Worm (Caenorhabditis elegans) whole organism, L1 larva: ENCODE measurements around the gene srh-308.

Source experiments
- C04F5.9 ChIP-seq: sonication (generic microtip); optimal IDR thresholded peaks from 2 replicates; lab custom pipeline; 2016; ENCODE audit warnings: missing genetic modification characterization, missing compliant biosample characterization
- Y116A8C.19 ChIP-seq: sonication (generic microtip); optimal IDR thresholded peaks from 2 replicates; lab custom pipeline; 2016; ENCODE audit warnings: missing compliant biosample characterization, missing genetic modification characterization, borderline replicate concordance
- aha-1 ChIP-seq: fragments of 150-350 bp; optimal IDR thresholded peaks from 2 replicates; lab custom pipeline; 2014; ENCODE audit warnings: missing biosample characterization, missing genetic modification characterization
- alr-1 ChIP-seq: fragments of 200-800 bp; sonication (Bioruptor generic); optimal IDR thresholded peaks from 2 replicates; lab custom pipeline; 2018; ENCODE audit warnings: borderline replicate concordance, mild to moderate bottlenecking, missing genetic modification characterization, missing compliant biosample characterization
- aly-2 ChIP-seq: fragments of 150-350 bp; optimal IDR thresholded peaks from 2 replicates; lab custom pipeline; 2014; ENCODE audit warnings: missing biosample characterization, missing genetic modification characterization
- blmp-1 ChIP-seq: fragments of 150-350 bp; optimal IDR thresholded peaks from 2 replicates; lab custom pipeline; 2014; ENCODE audit warnings: missing biosample characterization, missing genetic modification characterization
- ceh-8 ChIP-seq: fragments of 200-800 bp; sonication (Bioruptor generic); optimal IDR thresholded peaks from 2 replicates; lab custom pipeline; 2018; ENCODE audit warnings: mild to moderate bottlenecking, missing genetic modification characterization, moderate library complexity, missing compliant biosample characterization
- ceh-88 ChIP-seq: fragments of 200-800 bp; sonication (Bioruptor generic); IDR thresholded peaks from 2 replicates; pipeline ENCODE4 v1.3.6; 2022; ENCODE audit warnings: missing genetic modification characterization, missing compliant biosample characterization
- dsc-1 ChIP-seq: sonication (generic microtip); optimal IDR thresholded peaks from 2 replicates; lab custom pipeline; 2016; ENCODE audit warnings: mild to moderate bottlenecking, missing genetic modification characterization, missing compliant biosample characterization
- efl-1 ChIP-seq, 4 experiments: fragments of 150-350 bp; optimal IDR thresholded peaks in 3 of 4; peaks in 1 of 4; 1 replicate in 1 of 4; 2 replicates in 3 of 4; lab custom pipeline; 2014; ENCODE audit warnings: missing biosample characterization in 2 of 4, missing genetic modification characterization in 2 of 4, missing genetic modification reagents in 2 of 4
- ets-5 ChIP-seq: fragments of 200-800 bp; sonication (Bioruptor generic); IDR thresholded peaks from 2 replicates; pipeline ENCODE4 v1.3.6; 2022; ENCODE audit warnings: missing genetic modification characterization, missing compliant biosample characterization
- fkh-10 ChIP-seq: sonication (generic microtip); optimal IDR thresholded peaks from 2 replicates; lab custom pipeline; 2017; ENCODE audit warnings: missing biosample characterization, missing genetic modification reagents, missing genetic modification characterization
- fkh-4 ChIP-seq: sonication (generic microtip); optimal IDR thresholded peaks from 2 replicates; lab custom pipeline; 2016; ENCODE audit warnings: missing compliant biosample characterization, missing genetic modification characterization, borderline replicate concordance
- fkh-8 ChIP-seq: sonication (generic microtip); optimal IDR thresholded peaks from 2 replicates; lab custom pipeline; 2016; ENCODE audit warnings: mild to moderate bottlenecking, missing genetic modification characterization, missing compliant biosample characterization
- fos-1 ChIP-seq: fragments of 150-350 bp; optimal IDR thresholded peaks from 2 replicates; lab custom pipeline; 2014; ENCODE audit warnings: missing biosample characterization, missing genetic modification characterization
- grh-1 ChIP-seq: fragments of 200-800 bp; sonication (Bioruptor generic); IDR thresholded peaks from 2 replicates; pipeline ENCODE4 v1.3.6; 2022; ENCODE audit warnings: missing genetic modification reagents, missing genetic modification characterization, missing compliant biosample characterization
- hpl-2 ChIP-seq: fragments of 150-350 bp; optimal IDR thresholded peaks from 2 replicates; lab custom pipeline; 2014; ENCODE audit warnings: missing biosample characterization, missing genetic modification reagents, missing genetic modification characterization
- lin-14 ChIP-seq: fragments of 200-800 bp; sonication (Bioruptor generic); optimal IDR thresholded peaks from 2 replicates; lab custom pipeline; 2018; ENCODE audit warnings: mild to moderate bottlenecking, missing genetic modification characterization, moderate library complexity, missing compliant biosample characterization
- lin-15B ChIP-seq: fragments of 150-350 bp; sonication (generic microtip); optimal IDR thresholded peaks from 3 replicates; lab custom pipeline; 2014; ENCODE audit warnings: missing biosample characterization, missing genetic modification characterization
- lir-3 ChIP-seq: sonication (generic microtip); optimal IDR thresholded peaks from 2 replicates; lab custom pipeline; 2016; ENCODE audit warnings: mild to moderate bottlenecking, missing genetic modification characterization, moderate library complexity, missing compliant biosample characterization; ENCODE audit not compliant: poor library complexity
- lsy-2 ChIP-seq, 2 experiments: fragments of 150-350 bp; optimal IDR thresholded peaks; 2 replicates each; lab custom pipeline; 2014; ENCODE audit warnings: missing biosample characterization in 2 of 2, missing genetic modification characterization in 2 of 2
- mef-2 ChIP-seq: fragments of 150-350 bp; optimal IDR thresholded peaks from 2 replicates; lab custom pipeline; 2014; ENCODE audit warnings: missing biosample characterization, missing genetic modification characterization
- mep-1 ChIP-seq: fragments of 150-350 bp; optimal IDR thresholded peaks from 2 replicates; lab custom pipeline; 2014; ENCODE audit warnings: missing biosample characterization, missing genetic modification characterization
- nhr-11 ChIP-seq: fragments of 150-350 bp; optimal IDR thresholded peaks from 2 replicates; lab custom pipeline; 2014; ENCODE audit warnings: missing biosample characterization, missing genetic modification characterization
- nhr-20 ChIP-seq: sonication (generic microtip); optimal IDR thresholded peaks from 2 replicates; lab custom pipeline; 2016; ENCODE audit warnings: mild to moderate bottlenecking, missing genetic modification characterization, missing compliant biosample characterization
- nhr-237 ChIP-seq: fragments of 150-350 bp; optimal IDR thresholded peaks from 2 replicates; lab custom pipeline; 2014; ENCODE audit warnings: missing biosample characterization, missing genetic modification characterization
- nhr-28 ChIP-seq: fragments of 150-350 bp; optimal IDR thresholded peaks from 2 replicates; lab custom pipeline; 2014; ENCODE audit warnings: missing biosample characterization, missing genetic modification characterization
- nhr-47 ChIP-seq: sonication (generic microtip); optimal IDR thresholded peaks from 2 replicates; lab custom pipeline; 2016; ENCODE audit warnings: mild to moderate bottlenecking, missing genetic modification characterization, moderate library complexity, missing compliant biosample characterization
- nhr-71 ChIP-seq: sonication (generic microtip); optimal IDR thresholded peaks from 2 replicates; lab custom pipeline; 2016; ENCODE audit warnings: mild to moderate bottlenecking, missing genetic modification characterization, moderate library complexity, missing compliant biosample characterization
- nhr-84 ChIP-seq: sonication (generic microtip); optimal IDR thresholded peaks from 2 replicates; lab custom pipeline; 2017; ENCODE audit warnings: missing biosample characterization, missing genetic modification characterization
- nhr-85 ChIP-seq: sonication (generic microtip); peaks from one replicate; lab custom pipeline; 2016; ENCODE audit warnings: missing genetic modification characterization, inconsistent platforms, missing compliant biosample characterization
- nhr-90 ChIP-seq: sonication (generic microtip); optimal IDR thresholded peaks from 2 replicates; lab custom pipeline; 2016; ENCODE audit warnings: mild to moderate bottlenecking, missing genetic modification characterization, missing compliant biosample characterization; ENCODE audit not compliant: poor library complexity
- pag-3 ChIP-seq: sonication (generic microtip); optimal IDR thresholded peaks from 2 replicates; lab custom pipeline; 2017; ENCODE audit warnings: missing genetic modification characterization, mild to moderate bottlenecking, missing compliant biosample characterization, antibody characterized with exemption, borderline replicate concordance; ENCODE audit not compliant: insufficient read depth
- rnt-1 ChIP-seq: sonication (generic microtip); optimal IDR thresholded peaks from 2 replicates; lab custom pipeline; 2016; ENCODE audit warnings: mild to moderate bottlenecking, missing genetic modification characterization, moderate library complexity, missing compliant biosample characterization
- snpc-4 ChIP-seq: fragments of 150-350 bp; optimal IDR thresholded peaks from 2 replicates; lab custom pipeline; 2014; ENCODE audit warnings: missing biosample characterization, missing genetic modification characterization
- sox-4 ChIP-seq: sonication (generic microtip); optimal IDR thresholded peaks from 2 replicates; lab custom pipeline; 2016; ENCODE audit warnings: missing genetic modification characterization, missing compliant biosample characterization
- tlp-1 ChIP-seq: fragments of 150-350 bp; optimal IDR thresholded peaks from 2 replicates; lab custom pipeline; 2014; ENCODE audit warnings: missing biosample characterization, missing genetic modification characterization
- unc-130 ChIP-seq: fragments of 150-350 bp; optimal IDR thresholded peaks from 2 replicates; lab custom pipeline; 2017; ENCODE audit warnings: missing biosample characterization, missing genetic modification characterization, inconsistent platforms
- unc-30 ChIP-seq: sonication (generic microtip); optimal IDR thresholded peaks from 2 replicates; lab custom pipeline; 2017; ENCODE audit warnings: missing biosample characterization, missing genetic modification characterization
- unc-62 ChIP-seq: fragments of 150-350 bp; optimal IDR thresholded peaks from 2 replicates; lab custom pipeline; 2014; ENCODE audit warnings: missing biosample characterization, missing genetic modification reagents, missing genetic modification characterization
- unc-86 ChIP-seq: sonication (generic microtip); optimal IDR thresholded peaks from 2 replicates; lab custom pipeline; 2016; ENCODE audit warnings: missing genetic modification characterization, missing compliant biosample characterization
- vab-15 ChIP-seq: sonication (generic microtip); optimal IDR thresholded peaks from 2 replicates; lab custom pipeline; 2017; ENCODE audit warnings: missing genotype, mild to moderate bottlenecking, missing genetic modification characterization, missing compliant biosample characterization
- zag-1 ChIP-seq: fragments of 150-350 bp; optimal IDR thresholded peaks from 2 replicates; lab custom pipeline; 2014; ENCODE audit warnings: missing biosample characterization, missing genetic modification characterization
- zip-4 ChIP-seq: fragments of 200-800 bp; sonication (Bioruptor generic); optimal IDR thresholded peaks from 2 replicates; lab custom pipeline; 2018; ENCODE audit warnings: mild to moderate bottlenecking, missing genetic modification characterization, moderate library complexity, missing compliant biosample characterization
- ztf-11 ChIP-seq, 2 experiments: sonication (generic microtip); optimal IDR thresholded peaks; 2 replicates each; lab custom pipeline; 2016 to 2017; ENCODE audit warnings: missing genetic modification characterization in 2 of 2, missing biosample characterization in 1 of 2, missing compliant biosample characterization in 1 of 2
- ztf-4 ChIP-seq: fragments of 150-350 bp; optimal IDR thresholded peaks from 2 replicates; lab custom pipeline; 2014; ENCODE audit warnings: missing biosample characterization, missing genetic modification characterization

srh-308 gene

DNA sequence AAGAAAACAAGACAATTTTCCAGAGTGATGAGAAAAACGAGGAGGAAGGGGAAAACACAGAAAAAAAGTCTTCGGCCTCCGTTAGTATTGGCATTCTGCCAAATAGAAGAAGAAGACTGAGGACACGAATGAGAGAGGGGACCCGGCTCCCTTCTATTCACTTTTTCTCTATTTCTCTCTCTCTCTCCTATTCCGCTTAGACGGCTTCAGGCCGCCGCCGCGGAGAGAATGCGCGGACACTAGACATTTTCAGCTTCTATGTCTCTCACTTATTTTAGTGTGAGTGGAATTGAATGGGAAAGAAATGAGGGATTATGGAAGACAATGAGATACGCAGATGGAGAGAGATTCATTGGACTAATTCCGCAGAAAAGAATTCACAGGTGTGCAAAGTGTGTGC lies 10.6 kb downstream of the srh-308 start (continued):
- TF ChIP-seq ceh-88 (GFP tag; lab: Robert Waterston, UW) (no peak), unc-130 (tag; lab: Kevin White, UChicago) (no peak), efl-1 (optimal IDR thresholded peaks at IDR 0.05; lab: Kevin White, UChicago) (peak in 1 of 2 experiments; percentile 10), efl-1 (GFP tag; optimal IDR thresholded peaks at IDR 0.05 in 1 of 2; lab: Kevin White, UChicago) (no peak), dsc-1 (no peak), aha-1 (tag; lab: Kevin White, UChicago) (no peak), tlp-1 (tag; lab: Kevin White, UChicago) (no peak)

DNA sequence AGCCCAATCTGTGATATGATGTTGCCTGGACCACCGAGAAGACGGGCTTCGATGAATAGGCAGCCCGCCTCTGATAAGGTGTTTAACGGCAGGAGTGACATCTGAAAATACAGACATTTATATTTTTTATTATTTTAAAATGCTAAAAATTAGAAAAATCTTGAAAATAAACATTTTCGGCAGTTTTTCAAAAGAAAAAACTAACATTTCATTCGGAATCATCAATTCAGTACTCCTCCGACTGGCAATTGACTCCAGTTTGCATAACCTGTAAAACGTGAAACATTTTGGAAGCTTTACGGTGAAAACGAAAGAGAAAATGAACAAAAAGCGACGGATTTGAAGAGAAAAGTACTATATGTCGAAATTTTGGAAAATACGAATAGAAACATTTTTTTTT lies 11.6 kb downstream of the srh-308 start, which contains the start of gene ric-7:
TSS of gene ric-7 (minus strand) at position 101 of the 400 bp plus-strand sequence.
- TF ChIP-seq sox-4 (tag; lab: Kevin White, UChicago) (no peak), unc-30 (tag; lab: Kevin White, UChicago) (no peak), dsc-1 (no peak), nhr-85 (tag; lab: Kevin White, UChicago) (no peak), pag-3 (tag; lab: Kevin White, UChicago) (no peak), mep-1 (tag; lab: Kevin White, UChicago) (no peak), alr-1 (tag; lab: Kevin White, UChicago) (no peak), lir-3 (tag; lab: Kevin White, UChicago) (no peak), snpc-4 (tag; lab: Kevin White, UChicago) (no peak), ceh-8 (GFP tag; lab: Kevin White, UChicago) (no peak), lsy-2 (tag; optimal IDR thresholded peaks at IDR 0.05; lab: Kevin White, UChicago) (no peak)

DNA sequence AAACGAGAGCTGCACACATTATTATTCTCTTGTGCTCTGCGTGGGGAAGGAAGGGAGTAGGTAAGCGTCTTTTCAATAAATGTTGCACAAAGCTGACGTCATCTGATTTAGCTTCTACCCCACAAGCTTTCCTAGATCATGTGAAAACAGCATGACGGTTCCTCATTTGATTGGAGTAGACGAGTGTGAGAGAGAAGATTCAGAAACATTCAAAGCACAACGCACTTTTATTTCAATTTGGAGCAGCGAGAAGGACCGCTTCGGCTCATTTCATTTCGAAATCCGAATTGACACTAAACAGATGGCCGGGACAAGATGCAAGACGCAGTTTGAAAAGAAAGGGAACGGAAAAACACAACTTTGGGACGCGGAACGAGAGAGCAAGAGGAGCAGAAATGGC lies 13.0 kb downstream of the srh-308 start:
- TF ChIP-seq nhr-11 (tag; lab: Kevin White, UChicago) (no peak), aly-2 (tag; lab: Kevin White, UChicago) (no peak), C04F5.9 (no peak), ztf-11 (tag; optimal IDR thresholded peaks at IDR 0.05; lab: Kevin White, UChicago) (no peak), ztf-4 (tag; lab: Kevin White, UChicago) (no peak), lin-15B (tag; lab: Kevin White, UChicago) (no peak), nhr-237 (no peak), grh-1 (GFP tag; lab: Robert Waterston, UW) (no peak), fkh-4 (tag; lab: Kevin White, UChicago) (peak; percentile 9), nhr-47 (tag; lab: Kevin White, UChicago) (peak; percentile 13), unc-30 (tag; lab: Kevin White, UChicago) (no peak), unc-62 (no peak), fkh-8 (tag; lab: Kevin White, UChicago) (peak; percentile 33), fkh-10 (GFP tag; lab: Kevin White, UChicago) (peak; percentile 29), blmp-1 (no peak), ets-5 (GFP tag; lab: Robert Waterston, UW) (no peak), nhr-71 (tag; lab: Kevin White, UChicago) (peak; percentile 29), nhr-20 (tag; lab: Kevin White, UChicago) (no peak), dsc-1 (peak; percentile 64), nhr-85 (tag; lab: Kevin White, UChicago) (no peak), zip-4 (GFP tag; lab: Kevin White, UChicago) (no peak), nhr-84 (tag; lab: Kevin White, UChicago) (no peak), rnt-1 (peak; percentile 4), lir-3 (tag; lab: Kevin White, UChicago) (no peak), mef-2 (tag; lab: Kevin White, UChicago) (no peak), lin-14 (GFP tag; lab: Kevin White, UChicago) (peak; percentile 36), unc-86 (tag; lab: Kevin White, UChicago) (no peak), hpl-2 (no peak), unc-130 (tag; lab: Kevin White, UChicago) (no peak), vab-15 (tag; lab: Kevin White, UChicago) (no peak), zag-1 (tag; lab: Kevin White, UChicago) (no peak), alr-1 (tag; lab: Kevin White, UChicago) (no peak), nhr-90 (no peak), Y116A8C.19 (tag; lab: Kevin White, UChicago) (no peak), nhr-28 (tag; lab: Kevin White, UChicago) (no peak), fos-1 (tag; lab: Kevin White, UChicago) (no peak), mep-1 (tag; lab: Kevin White, UChicago) (no peak)
- TF ChIP-seq, all 84 proteins: peak for 8
